Fruit fly (Drosophila melanogaster) whole organism: ENCODE results near the gene CG33941.

ENCODE experiments used
- CG8478 ChIP-seq: fragments of >200 bp; optimal IDR thresholded peaks from 2 replicates; lab custom pipeline; 2018; ENCODE audit warnings: inconsistent platforms
- Dll ChIP-seq: fragments of >200 bp; optimal IDR thresholded peaks from 2 replicates; lab custom pipeline; 2017
- EcR ChIP-seq, 2 experiments: fragments of >200 bp; optimal IDR thresholded peaks; 2 replicates each; lab custom pipeline; 2017; ENCODE audit warnings: missing biosample characterization in 2 of 2, missing genetic modification characterization in 2 of 2, missing genetic modification reagents in 2 of 2
- pan ChIP-seq: fragments of >200 bp; optimal IDR thresholded peaks from 2 replicates; lab custom pipeline; 2017
- psq ChIP-seq: fragments of >200 bp; optimal IDR thresholded peaks from 2 replicates; lab custom pipeline; 2017
- usp ChIP-seq: fragments of >200 bp; optimal IDR thresholded peaks from 2 replicates; lab custom pipeline; 2017; ENCODE audit warnings: missing biosample characterization, missing genetic modification characterization, mixed read lengths

The CG33941 gene

DNA sequence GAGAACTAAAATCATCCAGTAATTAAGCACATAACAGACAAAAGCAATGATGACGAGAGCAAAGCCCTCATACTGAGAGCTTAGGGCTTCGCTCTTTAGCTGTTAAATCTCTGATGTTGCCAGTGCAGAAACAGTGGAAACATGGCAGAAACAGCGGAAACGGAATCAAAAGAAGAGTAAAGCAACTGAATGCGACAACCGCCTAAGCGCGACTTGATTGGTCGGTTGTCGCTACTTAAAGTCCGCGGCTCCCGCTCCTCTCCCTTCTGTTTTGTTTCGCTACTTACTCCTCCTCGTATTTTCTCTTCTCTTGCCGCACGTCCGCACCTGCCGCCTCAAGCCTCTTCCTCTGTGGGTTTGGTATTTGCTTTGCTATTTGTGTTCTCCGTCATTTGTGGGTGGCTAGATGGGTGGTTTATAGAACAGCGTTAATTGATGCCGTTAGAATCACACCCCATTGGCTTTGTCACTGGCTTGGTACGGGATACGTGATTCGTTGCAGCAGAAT, 37.9 kb downstream of the CG33941 start:
- TF ChIP-seq psq (lab: Kevin White, UChicago) (no peak), CG8478 (lab: Kevin White, UChicago) (no peak), Dll (lab: Kevin White, UChicago) (no peak), EcR (GFP tag; optimal IDR thresholded peaks at IDR 0.05; lab: Kevin White, UChicago) (no peak), pan (no peak), usp (GFP tag; lab: Kevin White, UChicago) (no peak)

dm6 chr4:505980-506614, 38.8 kb downstream of the CG33941 start:
- TF ChIP-seq CG8478 (lab: Kevin White, UChicago) (no peak), pan (no peak), EcR (GFP tag; optimal IDR thresholded peaks at IDR 0.05; lab: Kevin White, UChicago) (no peak), psq (lab: Kevin White, UChicago) (no peak), Dll (lab: Kevin White, UChicago) (no peak), usp (GFP tag; lab: Kevin White, UChicago) (no peak)

DNA sequence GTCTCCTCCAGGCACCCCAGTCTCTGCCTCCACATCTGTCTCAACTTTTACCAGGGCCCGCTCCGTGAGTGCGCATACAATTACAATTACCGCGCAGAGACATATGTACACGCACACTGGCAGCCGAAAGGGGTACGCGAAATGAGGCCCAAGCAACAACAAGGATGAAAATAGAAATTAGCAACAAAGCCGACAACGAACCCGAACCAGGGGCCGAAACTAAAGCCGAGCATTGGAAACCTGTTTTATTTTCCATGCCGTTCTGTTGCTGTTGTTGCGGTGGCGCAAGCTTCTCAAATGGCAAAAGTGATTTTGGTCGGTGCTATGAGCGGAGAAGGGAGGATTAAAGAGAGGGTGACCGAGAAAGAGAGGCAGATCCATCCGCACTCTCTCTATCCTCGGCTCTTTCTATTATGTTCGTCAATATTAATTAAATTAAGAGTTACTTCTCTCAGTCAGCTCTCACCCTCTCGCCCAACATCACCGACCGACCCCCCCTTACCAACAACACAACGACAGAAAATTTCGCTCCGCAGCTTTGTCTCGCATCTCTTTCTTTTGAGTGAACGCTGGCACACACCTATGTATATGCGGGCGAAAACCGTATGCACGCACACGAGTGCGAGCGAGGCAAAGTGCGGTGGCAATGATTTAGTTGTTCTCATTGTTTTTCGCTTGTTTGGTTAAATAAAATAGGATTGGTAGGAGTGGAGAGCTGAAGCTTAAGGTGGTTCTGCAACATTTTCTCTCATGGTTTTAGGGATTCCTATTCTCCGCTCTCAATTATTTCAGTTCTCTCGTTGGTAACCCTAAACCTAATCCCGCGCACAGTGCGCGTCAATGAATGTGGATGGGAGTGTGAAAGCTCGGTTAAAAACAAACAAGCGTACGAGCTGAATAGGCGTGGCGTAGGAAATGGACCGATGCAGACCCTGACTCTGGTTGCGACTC, 40.2 kb downstream of the CG33941 start:
- TF ChIP-seq CG8478 (lab: Kevin White, UChicago) = no peak
- TF ChIP-seq Dll (lab: Kevin White, UChicago) = peak; percentile 63
- TF ChIP-seq EcR (GFP tag; optimal IDR thresholded peaks at IDR 0.05; lab: Kevin White, UChicago) = no peak

DNA sequence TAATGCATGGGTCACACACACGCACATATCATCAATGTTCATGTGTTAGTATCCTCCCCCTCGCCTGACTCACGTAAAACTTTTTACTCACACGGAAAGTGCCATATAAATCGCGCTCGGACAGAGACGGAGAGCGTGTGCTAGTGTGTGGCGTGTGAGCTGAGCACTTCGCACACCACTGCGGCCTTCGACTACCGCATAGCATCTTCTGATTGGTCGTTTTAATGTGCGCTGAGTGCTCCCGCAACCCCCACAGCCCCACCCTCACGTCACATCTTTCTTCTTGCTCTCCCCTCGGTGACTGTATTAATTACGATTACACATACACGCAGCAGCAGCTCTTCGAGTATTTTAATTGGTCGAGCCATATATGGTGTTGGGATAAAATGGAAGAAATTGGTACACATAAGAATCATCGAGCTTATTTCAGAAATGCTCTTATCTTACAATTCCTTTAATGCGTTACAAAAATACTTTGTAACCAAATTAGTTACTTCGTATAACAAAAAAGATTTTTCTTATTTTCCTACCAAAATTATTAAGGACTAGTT, 41.2 kb downstream of the CG33941 start:
- no peak for TF ChIP-seq usp (GFP tag; lab: Kevin White, UChicago)
- TF ChIP-seq Dll (lab: Kevin White, UChicago) = no peak
- no peak for TF ChIP-seq pan
- no peak for TF ChIP-seq CG8478 (lab: Kevin White, UChicago)

DNA sequence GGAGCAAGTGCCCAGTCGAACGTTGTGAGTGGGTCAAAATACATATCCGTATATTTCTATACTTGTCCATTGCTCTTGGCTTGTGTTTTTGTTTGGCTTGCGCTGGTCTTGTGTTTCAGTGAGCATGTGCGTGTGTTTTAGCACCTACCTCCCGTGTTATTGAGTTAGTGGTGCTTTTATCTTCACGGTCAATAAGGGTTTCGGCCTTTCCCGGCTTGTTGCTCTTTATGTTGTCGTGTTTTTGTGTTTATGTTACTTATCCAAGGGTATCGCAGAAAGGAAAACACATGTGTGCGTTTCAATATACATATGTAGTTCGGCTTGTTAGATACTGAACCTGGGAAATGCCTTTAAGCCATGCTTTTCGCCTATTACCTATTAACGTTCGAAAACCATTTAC, 42.6 kb downstream of the CG33941 start:
- TF ChIP-seq psq (lab: Kevin White, UChicago) = no peak
- no peak for TF ChIP-seq usp (GFP tag; lab: Kevin White, UChicago)

DNA sequence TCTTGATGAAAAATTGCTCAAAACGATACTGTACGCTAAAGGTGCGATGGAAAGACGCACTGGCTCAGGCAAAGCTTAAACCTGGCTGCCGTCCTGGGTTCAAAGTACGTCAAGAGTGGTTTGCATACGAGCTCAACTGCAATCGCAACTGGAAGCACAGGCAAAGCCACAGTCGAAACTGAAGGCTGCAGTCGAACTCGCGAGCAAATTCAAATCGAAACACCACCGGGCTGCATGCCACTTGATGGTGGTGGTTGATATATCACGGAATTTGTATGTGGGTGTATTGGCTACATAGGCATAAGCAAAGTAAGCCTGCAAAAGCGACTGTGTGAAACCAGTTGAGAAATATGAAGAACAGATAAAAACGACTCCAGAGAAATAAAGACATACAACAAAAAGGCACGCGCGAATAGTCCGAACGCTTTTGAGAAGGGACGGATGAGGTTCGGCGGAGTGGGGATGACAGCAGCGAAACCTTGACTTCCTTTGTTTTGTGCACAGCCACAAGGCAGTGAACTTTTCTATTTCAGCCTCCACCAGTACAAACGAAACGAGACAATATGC, 52.2 kb downstream of the CG33941 start:
- no peak for TF ChIP-seq psq (lab: Kevin White, UChicago)
- TF ChIP-seq CG8478 (lab: Kevin White, UChicago) = no peak
- no peak for TF ChIP-seq EcR (GFP tag; optimal IDR thresholded peaks at IDR 0.05; lab: Kevin White, UChicago)
- no peak for TF ChIP-seq usp (GFP tag; lab: Kevin White, UChicago)
- TF ChIP-seq Dll (lab: Kevin White, UChicago) = no peak
- TF ChIP-seq pan = no peak
